Worm (Caenorhabditis elegans): Measurements from ENCODE around the gene dylt-3.

Gene dylt-3

DNA sequence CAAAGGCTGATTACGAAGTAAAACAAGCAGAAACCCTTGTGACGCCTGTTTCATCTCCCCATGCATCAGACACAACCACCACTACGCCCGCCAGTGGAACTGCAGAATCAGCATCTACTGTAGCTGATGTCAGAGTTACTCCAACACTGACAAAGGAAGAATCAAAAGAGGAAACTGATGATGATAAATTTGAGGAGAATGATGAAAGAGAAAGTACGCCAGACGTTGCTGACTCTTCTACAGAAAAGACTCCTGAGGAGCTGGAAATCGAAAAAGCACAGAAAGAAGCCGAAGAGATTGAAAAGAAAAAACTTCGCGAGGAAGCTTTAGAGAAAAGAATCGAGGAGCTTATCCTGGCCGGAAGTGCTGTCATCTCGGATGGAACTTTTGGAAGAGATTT lies 36.7 kb downstream of the dylt-3 start:
- TF ChIP-seq mdl-1 (tag; optimal IDR thresholded peaks at IDR 0.05) (no peak), jun-1 (tag; optimal IDR thresholded peaks at IDR 0.05) (no peak), fkh-10 (GFP tag; optimal IDR thresholded peaks at IDR 0.05) (no peak), ama-1 (optimal IDR thresholded peaks at IDR 0.05) (no peak), fkh-2 (tag; optimal IDR thresholded peaks at IDR 0.05) (no peak), nhr-77 (tag; optimal IDR thresholded peaks at IDR 0.05) (no peak), nhr-11 (tag; optimal IDR thresholded peaks at IDR 0.05) (no peak), zag-1 (tag; optimal IDR thresholded peaks at IDR 0.05) (no peak), sea-2 (GFP tag; optimal IDR thresholded peaks at IDR 0.05) (no peak), aly-2 (tag; optimal IDR thresholded peaks at IDR 0.05) (no peak), nhr-25 (tag; optimal IDR thresholded peaks at IDR 0.05) (no peak)

DNA sequence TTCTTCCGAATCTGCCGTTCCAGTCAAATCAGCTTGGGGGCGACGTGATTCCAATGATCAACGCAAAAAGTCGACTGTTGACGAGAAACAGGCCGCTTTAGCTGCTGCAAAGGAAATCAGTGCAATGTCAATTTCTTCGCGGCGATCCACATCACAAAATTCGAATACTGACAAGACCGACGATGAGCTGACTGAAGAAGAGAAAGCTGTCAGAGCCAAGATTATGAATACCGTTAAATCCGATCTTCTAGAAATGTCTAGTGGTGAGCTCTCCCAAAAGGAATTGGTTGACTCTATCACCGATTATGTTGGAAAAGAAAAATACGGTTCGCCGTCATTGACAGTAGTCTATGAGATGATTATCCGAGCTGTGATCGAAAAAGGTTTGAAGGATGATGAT lies 38.7 kb downstream of the dylt-3 start:
- TF ChIP-seq hmg-11 (tag; optimal IDR thresholded peaks at IDR 0.05) (no peak), elt-2 (tag; optimal IDR thresholded peaks at IDR 0.05) (no peak)

DNA sequence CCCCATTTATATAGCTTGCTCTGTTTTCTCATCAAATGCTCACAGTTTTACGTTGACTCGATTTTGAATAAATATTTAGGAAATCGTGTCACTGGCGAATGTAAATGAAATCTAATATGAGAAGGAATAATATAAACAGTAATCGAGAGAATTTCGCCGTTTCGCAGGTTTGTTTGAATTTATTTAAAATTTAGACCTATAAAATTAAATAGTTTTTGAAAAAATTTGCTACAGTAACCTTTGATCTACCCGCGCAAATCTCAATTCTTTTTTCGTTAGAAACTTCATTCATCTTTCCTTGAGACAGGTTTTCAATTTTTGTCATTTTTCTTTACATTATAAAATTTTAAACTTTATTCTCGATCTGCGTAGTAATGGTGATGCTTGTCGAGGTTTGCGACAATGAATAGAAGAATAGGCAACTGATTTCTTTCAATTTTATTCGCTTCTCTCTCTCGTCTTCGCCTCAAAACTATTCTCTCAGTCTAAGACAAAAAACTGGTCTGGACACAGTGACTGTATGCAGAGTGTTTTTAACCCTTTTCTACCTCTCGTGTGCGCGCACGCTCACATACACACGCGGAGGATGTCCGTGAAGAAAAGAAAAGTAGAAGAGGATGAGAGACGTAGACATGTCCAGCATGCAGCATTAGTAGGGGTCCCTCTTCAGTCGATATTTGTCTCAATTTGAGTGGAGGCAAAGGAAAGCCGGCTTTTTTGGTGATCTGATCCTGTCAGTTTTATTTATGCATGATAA lies 41.0 kb downstream of the dylt-3 start, which contains the start of gene dab-1:
Gene dab-1 (plus strand): TSS at position 78 of the 757 bp plus-strand sequence.
- TF ChIP-seq lsy-12 (tag; optimal IDR thresholded peaks at IDR 0.05), result no peak
- TF ChIP-seq lin-39 (tag; optimal IDR thresholded peaks at IDR 0.05), result no peak
- TF ChIP-seq ceh-82 (tag; optimal IDR thresholded peaks at IDR 0.05), result no peak
- no peak for TF ChIP-seq nhr-67 (tag; optimal IDR thresholded peaks at IDR 0.05)
- no peak for TF ChIP-seq ZK546.5 (tag; optimal IDR thresholded peaks at IDR 0.05)
- TF ChIP-seq jun-1 (tag; optimal IDR thresholded peaks at IDR 0.05), result no peak
- TF ChIP-seq egl-27 (tag; optimal IDR thresholded peaks at IDR 0.05), result no peak
- no peak for TF ChIP-seq ceh-16 (tag; optimal IDR thresholded peaks at IDR 0.05)
- no peak for TF ChIP-seq nhr-76 (tag; optimal IDR thresholded peaks at IDR 0.05)
- peak; percentile 88 for TF ChIP-seq nhr-25 (tag; optimal IDR thresholded peaks at IDR 0.05)
- TF ChIP-seq nfya-1 (tag; optimal IDR thresholded peaks at IDR 0.05; ENCODE audit: insufficient read depth), result peak; percentile 1
- TF ChIP-seq fos-1 (tag; optimal IDR thresholded peaks at IDR 0.05), result no peak
- no peak for TF ChIP-seq unc-62 (GFP tag; optimal IDR thresholded peaks at IDR 0.05)
- TF ChIP-seq nhr-23 (tag; optimal IDR thresholded peaks at IDR 0.05), result peak; percentile 40
- no peak for TF ChIP-seq fkh-10 (GFP tag; optimal IDR thresholded peaks at IDR 0.05)
- no peak for TF ChIP-seq tbx-2 (tag; optimal IDR thresholded peaks at IDR 0.05)
- TF ChIP-seq ceh-28 (tag; optimal IDR thresholded peaks at IDR 0.05), result no peak
- TF ChIP-seq zag-1 (tag; optimal IDR thresholded peaks at IDR 0.05), result no peak
- TF ChIP-seq fkh-2 (tag; optimal IDR thresholded peaks at IDR 0.05), result no peak
- peak; percentile 8 for TF ChIP-seq snpc-4 (tag; optimal IDR thresholded peaks at IDR 0.05)
- TF ChIP-seq mdl-1 (tag; optimal IDR thresholded peaks at IDR 0.05), result peak; percentile 15
- TF ChIP-seq sea-2 (GFP tag; optimal IDR thresholded peaks at IDR 0.05), result no peak
- TF ChIP-seq egl-5 (tag; optimal IDR thresholded peaks at IDR 0.05), result no peak
- no peak for TF ChIP-seq lin-15B (tag; optimal IDR thresholded peaks at IDR 0.05)
- no peak for TF ChIP-seq daf-12 (tag; optimal IDR thresholded peaks at IDR 0.05)
- no peak for TF ChIP-seq ztf-4 (tag; optimal IDR thresholded peaks at IDR 0.05)
- no peak for TF ChIP-seq elt-3 (tag; optimal IDR thresholded peaks at IDR 0.05)
- TF ChIP-seq ceh-9 (tag; optimal IDR thresholded peaks at IDR 0.05), result no peak
- no peak for TF ChIP-seq elt-2 (tag; optimal IDR thresholded peaks at IDR 0.05)
- TF ChIP-seq skn-1 (tag; optimal IDR thresholded peaks at IDR 0.05), result no peak
- no peak for TF ChIP-seq unc-39 (tag; optimal IDR thresholded peaks at IDR 0.05)
- no peak for TF ChIP-seq ztf-11 (tag; optimal IDR thresholded peaks at IDR 0.05)
- TF ChIP-seq mml-1 (tag; optimal IDR thresholded peaks at IDR 0.05), result no peak
- TF ChIP-seq nhr-43 (tag; optimal IDR thresholded peaks at IDR 0.05; ENCODE audit: poor library complexity, severe bottlenecking), result no peak
- no peak for TF ChIP-seq nhr-237 (tag; optimal IDR thresholded peaks at IDR 0.05)
- peak; percentile 50 for TF ChIP-seq hmg-11 (tag; optimal IDR thresholded peaks at IDR 0.05)
- TF ChIP-seq elt-1 (tag; optimal IDR thresholded peaks at IDR 0.05), result no peak
- TF ChIP-seq aly-2 (tag; optimal IDR thresholded peaks at IDR 0.05), result no peak
- TF ChIP-seq nhr-28 (tag; optimal IDR thresholded peaks at IDR 0.05), result no peak
- no peak for TF ChIP-seq nhr-12 (tag; optimal IDR thresholded peaks at IDR 0.05)
- peak; percentile 4 for TF ChIP-seq pha-4 (tag; optimal IDR thresholded peaks at IDR 0.05)
- peak; percentile 31 for TF ChIP-seq ama-1 (optimal IDR thresholded peaks at IDR 0.05)
- no peak for TF ChIP-seq nhr-11 (tag; optimal IDR thresholded peaks at IDR 0.05)
- no peak for TF ChIP-seq pqm-1 (tag; optimal IDR thresholded peaks at IDR 0.05)
- no peak for TF ChIP-seq R02D3.7 (tag; optimal IDR thresholded peaks at IDR 0.05)
- no peak for TF ChIP-seq nhr-77 (tag; optimal IDR thresholded peaks at IDR 0.05)
- TF ChIP-seq eor-1 (tag; optimal IDR thresholded peaks at IDR 0.05), result no peak
